Worm (Caenorhabditis elegans): Measurements from ENCODE around the gene Y39A1A.20.
"Not testable (repeated sequence)": the region's sequence is repeated elsewhere in the genome, so short reads cannot be mapped to it uniquely, and the experiment has no call there.

Gene Y39A1A.20

ce11 chrIII:10700460-10700859, at the start of gene Y39A1A.20:
Y39A1A.20 (minus strand) TSS chrIII:10700560.
- TF ChIP-seq drap-1 (GFP tag; optimal IDR thresholded peaks at IDR 0.05), result no peak
- TF ChIP-seq unc-39 (tag; optimal IDR thresholded peaks at IDR 0.05), result no peak
- TF ChIP-seq flh-1 (GFP tag; optimal IDR thresholded peaks at IDR 0.05), result no peak
- no peak for TF ChIP-seq blmp-1 (tag; optimal IDR thresholded peaks at IDR 0.05)
- TF ChIP-seq nhr-12 (tag; optimal IDR thresholded peaks at IDR 0.05), result no peak
- no peak for TF ChIP-seq lin-13 (tag; optimal IDR thresholded peaks at IDR 0.05)
- no peak for TF ChIP-seq elt-1 (tag; optimal IDR thresholded peaks at IDR 0.05; ENCODE audit: borderline replicate concordance, insufficient read depth)
- no peak for TF ChIP-seq zip-8 (tag; optimal IDR thresholded peaks at IDR 0.05)
- no peak for TF ChIP-seq nhr-237 (tag; optimal IDR thresholded peaks at IDR 0.05)
- TF ChIP-seq ztf-11 (tag; optimal IDR thresholded peaks at IDR 0.05), result no peak
- TF ChIP-seq ham-2 (GFP tag; optimal IDR thresholded peaks at IDR 0.05), result no peak
- TF ChIP-seq M03D4.4 (tag; optimal IDR thresholded peaks at IDR 0.05), result no peak
- no peak for TF ChIP-seq unc-120 (tag; optimal IDR thresholded peaks at IDR 0.05; ENCODE audit: poor library complexity, severe bottlenecking)
- TF ChIP-seq tbx-8 (GFP tag; optimal IDR thresholded peaks at IDR 0.05), result no peak
- no peak for TF ChIP-seq mab-5 (tag; optimal IDR thresholded peaks at IDR 0.05)

- TF ChIP-seq sem-2 (GFP tag; optimal IDR thresholded peaks at IDR 0.05); ztf-11 (tag; optimal IDR thresholded peaks at IDR 0.05); unc-39 (tag; optimal IDR thresholded peaks at IDR 0.05): not testable (repeated sequence)
These were observed 49.7 kb upstream of the Y39A1A.20 start, which contains the start of gene enu-3.6 for ce11 chrIII:10750043-10750442. enu-3.6 (plus strand) TSS chrIII:10750434.

- TF ChIP-seq ceh-43 (GFP tag; optimal IDR thresholded peaks at IDR 0.05) (no peak), unc-62 (GFP tag; optimal IDR thresholded peaks at IDR 0.05) (no peak), snpc-4 (tag; optimal IDR thresholded peaks at IDR 0.05) (no peak), hlh-1 (tag; optimal IDR thresholded peaks at IDR 0.05) (no peak), zip-8 (tag; optimal IDR thresholded peaks at IDR 0.05) (no peak), pha-4 (tag; optimal IDR thresholded peaks at IDR 0.05) (peak; percentile 64), ztf-11 (tag; optimal IDR thresholded peaks at IDR 0.05) (no peak), ham-2 (GFP tag; optimal IDR thresholded peaks at IDR 0.05) (no peak), nhr-76 (tag; optimal IDR thresholded peaks at IDR 0.05) (no peak), nhr-12 (tag; optimal IDR thresholded peaks at IDR 0.05) (no peak), elt-3 (tag; optimal IDR thresholded peaks at IDR 0.05) (no peak), flh-1 (GFP tag; optimal IDR thresholded peaks at IDR 0.05) (no peak), nhr-28 (tag; optimal IDR thresholded peaks at IDR 0.05) (no peak), ceh-39 (tag; optimal IDR thresholded peaks at IDR 0.05) (peak; percentile 80), mls-2 (tag; optimal IDR thresholded peaks at IDR 0.05) (no peak), lin-13 (tag; optimal IDR thresholded peaks at IDR 0.05) (peak; percentile 32), tbx-8 (GFP tag; optimal IDR thresholded peaks at IDR 0.05) (no peak), lin-32 (GFP tag; optimal IDR thresholded peaks at IDR 0.05) (no peak), ces-1 (GFP tag; optimal IDR thresholded peaks at IDR 0.05) (peak; percentile 23), ceh-83 (GFP tag; optimal IDR thresholded peaks at IDR 0.05) (peak; percentile 13), elt-1 (tag; optimal IDR thresholded peaks at IDR 0.05; ENCODE audit: borderline replicate concordance, insufficient read depth) (no peak), M03D4.4 (tag; optimal IDR thresholded peaks at IDR 0.05) (peak; percentile 10), mep-1 (tag; optimal IDR thresholded peaks at IDR 0.05) (peak; percentile 96), nhr-2 (tag; optimal IDR thresholded peaks at IDR 0.05) (no peak), unc-39 (tag; optimal IDR thresholded peaks at IDR 0.05) (no peak), bed-3 (GFP tag; optimal IDR thresholded peaks at IDR 0.05) (no peak), mab-5 (tag; optimal IDR thresholded peaks at IDR 0.05) (no peak), sptf-1 (tag; optimal IDR thresholded peaks at IDR 0.05) (peak; percentile 56), blmp-1 (tag; optimal IDR thresholded peaks at IDR 0.05) (no peak), unc-120 (tag; optimal IDR thresholded peaks at IDR 0.05; ENCODE audit: poor library complexity, severe bottlenecking) (peak; percentile 64), sem-2 (GFP tag; optimal IDR thresholded peaks at IDR 0.05) (no peak), nhr-237 (tag; optimal IDR thresholded peaks at IDR 0.05) (peak; percentile 45), drap-1 (GFP tag; optimal IDR thresholded peaks at IDR 0.05) (no peak), cnd-1 (tag; optimal IDR thresholded peaks at IDR 0.05) (no peak), lsy-2 (tag; optimal IDR thresholded peaks at IDR 0.05) (peak; percentile 55)
These were observed 47.5 kb upstream of the Y39A1A.20 start, which contains the start of the genes ran-1 and dkc-1 for ce11 chrIII:10747620-10748479. ran-1 (minus strand) TSS chrIII:10747728. dkc-1 (plus strand) TSS chrIII:10748429.
